Worm (Caenorhabditis elegans) whole organism, young adult: ENCODE results near the gene lipl-2.
A peak's percentile ranks its signal among the peaks of the same experiment; 100 is the strongest.

Source experiments
- Y53F4B.3 ChIP-seq: fragments of 200-800 bp; sonication (Bioruptor generic); IDR thresholded peaks from 2 replicates; pipeline ENCODE4 v1.3.6; 2022; ENCODE audit warnings: missing genetic modification reagents, missing genetic modification characterization, missing compliant biosample characterization
- let-607 ChIP-seq, 2 experiments: fragments of 200-800 bp in 1 of 2; sonication (Bioruptor generic) in 1 of 2; sonication (generic microtip) in 1 of 2; optimal IDR thresholded peaks; 2 replicates each; lab custom pipeline; 2016 to 2018; ENCODE audit warnings: mild to moderate bottlenecking in 2 of 2, missing compliant biosample characterization in 2 of 2, missing genetic modification characterization in 2 of 2, moderate library complexity in 2 of 2, missing genotype in 1 of 2
- ztf-28 ChIP-seq: fragments of 200-800 bp; sonication (Bioruptor generic); IDR thresholded peaks from 2 replicates; pipeline ENCODE4 v1.3.6; 2022; ENCODE audit warnings: missing genetic modification reagents, missing genetic modification characterization, missing compliant biosample characterization

ce11 chrV:9786721-9787131 lies 4.6 kb upstream of the lipl-2 start, which contains the start of gene F46B6.6:
- TF ChIP-seq Y53F4B.3 (no peak), ztf-28 (GFP tag; lab: Robert Waterston, UW) (no peak), let-607 (tag; optimal IDR thresholded peaks at IDR 0.05; lab: Kevin White, UChicago) (peak in 1 of 2 experiments; percentile 41)
